Worm (Caenorhabditis elegans): ENCODE results near the gene pacl-1.

- TF ChIP-seq lin-39 (tag; optimal IDR thresholded peaks at IDR 0.05): no peak
- TF ChIP-seq spr-3 (GFP tag; optimal IDR thresholded peaks at IDR 0.05): no peak
- no peak for TF ChIP-seq nhr-111 (GFP tag; optimal IDR thresholded peaks at IDR 0.05)
- TF ChIP-seq nhr-28 (tag; optimal IDR thresholded peaks at IDR 0.05): no peak
- TF ChIP-seq ceh-32 (tag; optimal IDR thresholded peaks at IDR 0.05; ENCODE audit: poor library complexity): no peak
- TF ChIP-seq skn-1 (tag; optimal IDR thresholded peaks at IDR 0.05): no peak
- no peak for TF ChIP-seq jun-1 (tag; optimal IDR thresholded peaks at IDR 0.05)
Observed at ce11 chrV:16266514-16266913, 8.7 kb downstream of the pacl-1 start, which contains the start of gene T13F3.4.
